Worm (Caenorhabditis elegans): ENCODE results near the gene glb-20.

DNA sequence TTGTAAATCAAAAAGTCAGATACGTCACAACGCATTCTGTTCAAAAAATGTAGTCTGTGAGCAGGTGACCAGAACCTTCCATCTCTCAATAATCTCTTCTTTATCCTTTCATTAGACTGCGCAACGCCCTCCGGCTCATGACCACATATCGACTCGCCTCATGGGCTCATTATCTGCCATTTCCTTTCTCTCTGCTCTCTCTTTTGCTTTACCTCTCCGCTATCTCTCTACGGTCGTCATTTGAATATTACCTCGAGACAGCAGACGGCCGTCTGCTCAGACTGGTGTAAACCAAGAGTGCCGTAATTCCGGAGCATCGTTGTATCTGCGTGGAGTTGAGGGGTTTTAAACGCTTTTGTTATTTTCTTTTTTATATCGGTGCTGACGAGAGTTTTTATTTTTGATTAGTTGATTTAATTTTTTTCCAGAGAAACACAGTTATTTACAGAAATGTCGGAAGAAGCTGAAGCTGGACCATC is 42.1 kb upstream of the glb-20 start, which contains the start of gene bra-1:
- TF ChIP-seq ceh-82 (tag; optimal IDR thresholded peaks at IDR 0.05): no peak
- no peak for TF ChIP-seq aly-2 (tag; optimal IDR thresholded peaks at IDR 0.05)
- peak; percentile 68 for TF ChIP-seq pha-4 (tag; optimal IDR thresholded peaks at IDR 0.05)
- no peak for TF ChIP-seq zag-1 (tag; optimal IDR thresholded peaks at IDR 0.05)
- no peak for TF ChIP-seq nhr-28 (tag; optimal IDR thresholded peaks at IDR 0.05)
- TF ChIP-seq daf-12 (tag; optimal IDR thresholded peaks at IDR 0.05): no peak
- TF ChIP-seq snpc-4 (tag; optimal IDR thresholded peaks at IDR 0.05): peak; percentile 27
